Fruit fly (Drosophila melanogaster) S2 (cell line): ENCODE results near the gene Targ2.

ENCODE experiments used
- CG8478 ChIP-seq: fragments of >200 bp; optimal IDR thresholded peaks from 2 replicates; lab custom pipeline; 2018
- CTCF ChIP-seq, 2 experiments: fragments of >200 bp; optimal IDR thresholded peaks; 2 replicates each; lab custom pipeline; 2018

dm6 chr3L:21193170-21193569 lies 9.9 kb downstream of the Targ2 start, which contains the start of gene CG42337:
- TF ChIP-seq CG8478 (lab: Kevin White, UChicago) (no peak), CTCF (optimal IDR thresholded peaks at IDR 0.05; lab: Kevin White, UChicago) (no peak)
